Worm (Caenorhabditis elegans): ENCODE results near the gene ZK662.6.

ce11 chrX:15709594-15709993 lies 8.8 kb upstream of the ZK662.6 start:
- TF ChIP-seq nhr-23 (tag; optimal IDR thresholded peaks at IDR 0.05) (peak; percentile 35), nhr-77 (tag; optimal IDR thresholded peaks at IDR 0.05) (no peak), egl-27 (tag; optimal IDR thresholded peaks at IDR 0.05) (no peak), ztf-4 (tag; optimal IDR thresholded peaks at IDR 0.05) (no peak), nhr-237 (tag; optimal IDR thresholded peaks at IDR 0.05) (no peak)
